Worm (Caenorhabditis elegans): Measurements from ENCODE around the gene srx-19.
A peak's percentile ranks its signal among the peaks of the same experiment; 100 is the strongest.

Gene srx-19

DNA sequence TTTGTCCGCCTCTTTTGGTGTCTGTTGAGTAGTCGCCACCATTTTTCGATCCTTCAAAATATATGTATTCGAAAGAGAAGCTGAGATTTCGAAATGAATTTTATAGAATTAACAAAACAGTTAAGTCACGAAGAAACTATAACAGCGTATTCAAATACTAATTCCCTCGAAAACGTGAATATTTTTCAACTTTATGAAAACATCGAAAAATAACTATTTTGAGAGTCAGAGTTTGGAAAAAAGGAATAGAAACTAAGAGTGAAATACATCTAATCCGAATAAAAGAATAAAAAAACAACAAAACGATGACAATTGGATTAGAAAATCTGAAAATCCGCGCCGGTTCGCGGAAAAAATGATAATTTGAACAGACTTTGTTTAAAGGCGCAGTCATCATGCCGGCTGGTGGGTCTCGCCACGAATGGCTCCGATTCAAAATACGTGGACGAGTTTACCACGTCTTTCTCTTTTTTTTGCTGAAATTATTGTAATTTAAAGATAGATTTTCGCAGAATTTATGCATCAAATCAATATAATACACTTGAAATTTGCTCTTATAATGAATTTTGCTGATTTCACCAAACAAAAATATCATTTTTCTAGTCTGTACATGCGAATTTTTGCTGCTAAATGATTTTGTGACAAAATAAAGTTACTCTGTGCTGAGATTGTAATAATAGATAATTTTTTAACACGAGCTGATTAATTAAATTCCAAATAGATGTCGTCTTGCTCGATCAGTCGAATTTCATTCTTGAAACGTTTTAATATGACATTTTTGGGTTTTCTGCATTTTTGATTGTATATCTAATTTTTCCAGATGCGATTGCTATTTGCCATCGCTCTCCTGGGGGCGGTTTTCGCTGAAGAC lies 37.0 kb downstream of the srx-19 start, which contains the start of the genes rpn-1 and ribo-1:
TSS of gene rpn-1 (minus strand) at position 51 of the 871 bp plus-strand sequence.
TSS of gene ribo-1 (plus strand) at position 821 of the 871 bp plus-strand sequence.
- TF ChIP-seq dmd-4 (tag; optimal IDR thresholded peaks at IDR 0.05; ENCODE audit: borderline replicate concordance) (no peak), tbx-2 (tag; optimal IDR thresholded peaks at IDR 0.05) (no peak), ceh-2 (tag; optimal IDR thresholded peaks at IDR 0.05) (no peak), T23F11.4 (GFP tag; optimal IDR thresholded peaks at IDR 0.05) (no peak), elt-4 (tag; optimal IDR thresholded peaks at IDR 0.05) (no peak), tbx-7 (tag; optimal IDR thresholded peaks at IDR 0.05) (no peak), madf-2 (tag; optimal IDR thresholded peaks at IDR 0.05) (no peak)

DNA sequence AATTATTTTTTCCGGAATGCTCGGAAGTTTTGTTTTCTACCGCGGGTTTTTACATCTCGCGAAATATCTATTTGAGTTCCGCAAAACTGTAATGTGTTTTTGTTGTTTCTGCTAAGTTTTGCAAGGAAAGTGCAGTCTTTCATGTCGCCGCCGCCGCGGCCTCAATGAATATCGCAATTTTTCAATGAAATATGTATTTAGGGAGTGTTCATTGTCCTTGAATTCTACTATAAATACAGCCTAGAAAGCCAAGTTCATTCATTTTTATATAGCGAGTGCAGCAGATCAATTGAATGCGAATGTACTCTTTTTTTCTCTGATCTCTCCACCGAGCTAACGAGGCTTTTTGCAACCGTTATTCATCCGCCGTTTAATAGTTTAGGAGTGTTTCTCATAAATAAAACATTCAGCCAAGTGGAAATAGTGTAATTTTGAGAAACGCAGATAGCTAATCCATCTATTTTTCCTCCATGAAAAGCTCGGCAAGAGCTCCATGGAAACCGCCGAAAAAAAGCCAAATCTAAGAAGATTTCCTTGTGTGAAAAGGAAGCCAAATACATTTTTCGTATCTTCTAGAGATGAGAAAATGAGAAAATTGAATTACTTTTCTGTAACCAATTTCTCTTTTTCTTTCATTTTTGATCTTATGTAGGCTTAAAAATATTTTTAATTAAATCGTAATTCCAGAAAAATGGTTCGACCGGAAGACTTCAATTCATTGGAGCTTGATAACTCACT lies 40.0 kb downstream of the srx-19 start, which contains the start of gene T22D1.3:
TSS of gene T22D1.3 (plus strand) at position 688 of the 738 bp plus-strand sequence.
- peak; percentile 28 for TF ChIP-seq ama-1 (optimal IDR thresholded peaks at IDR 0.05)
- no peak for TF ChIP-seq tbx-7 (tag; optimal IDR thresholded peaks at IDR 0.05)
- no peak for TF ChIP-seq dmd-4 (tag; optimal IDR thresholded peaks at IDR 0.05; ENCODE audit: borderline replicate concordance)

ce11 chrIV:6916831-6917230 lies 43.8 kb downstream of the srx-19 start:
- TF ChIP-seq pax-1 (tag; optimal IDR thresholded peaks at IDR 0.05) (no peak), hlh-6 (tag; optimal IDR thresholded peaks at IDR 0.05) (no peak), F13H6.1 (tag; optimal IDR thresholded peaks at IDR 0.05) (no peak), dmd-4 (tag; optimal IDR thresholded peaks at IDR 0.05; ENCODE audit: borderline replicate concordance) (no peak), T23F11.4 (GFP tag; optimal IDR thresholded peaks at IDR 0.05) (no peak), unc-42 (tag; optimal IDR thresholded peaks at IDR 0.05) (no peak), zip-5 (tag; optimal IDR thresholded peaks at IDR 0.05) (no peak), npax-4 (tag; optimal IDR thresholded peaks at IDR 0.05) (no peak), pag-3 (tag; optimal IDR thresholded peaks at IDR 0.05; ENCODE audit: borderline replicate concordance) (no peak)

- TF ChIP-seq ceh-14 (tag; optimal IDR thresholded peaks at IDR 0.05): no peak
- TF ChIP-seq ceh-34 (tag; optimal IDR thresholded peaks at IDR 0.05): peak; percentile 38
- peak; percentile 48 for TF ChIP-seq hlh-30 (tag; optimal IDR thresholded peaks at IDR 0.05; ENCODE audit: insufficient read depth)
- TF ChIP-seq sdc-2 (tag; optimal IDR thresholded peaks at IDR 0.05): no peak
- TF ChIP-seq ref-2 (tag; optimal IDR thresholded peaks at IDR 0.05): no peak
- TF ChIP-seq ceh-31 (tag; optimal IDR thresholded peaks at IDR 0.05): peak; percentile 48
- TF ChIP-seq ttx-3 (tag; optimal IDR thresholded peaks at IDR 0.05): peak; percentile 2
- no peak for TF ChIP-seq syd-9 (tag; optimal IDR thresholded peaks at IDR 0.05)
- peak; percentile 77 for TF ChIP-seq unc-42 (tag; optimal IDR thresholded peaks at IDR 0.05)
- TF ChIP-seq nfya-1 (tag; optimal IDR thresholded peaks at IDR 0.05): peak; percentile 62
- TF ChIP-seq ceh-18 (tag; optimal IDR thresholded peaks at IDR 0.05): peak; percentile 12
- TF ChIP-seq ceh-2 (tag; optimal IDR thresholded peaks at IDR 0.05): no peak
Observed at ce11 chrIV:6919318-6919717, 46.3 kb downstream of the srx-19 start, which contains the start of gene ruvb-2. Gene ruvb-2, minus strand, starts transcription at chrIV:6919406.

ce11 chrIV:6920063-6920462 lies 47.0 kb downstream of the srx-19 start, which contains the start of gene T22D1.18:
Gene T22D1.18, minus strand, starts transcription at chrIV:6920163.
- TF ChIP-seq ahr-1 (tag; optimal IDR thresholded peaks at IDR 0.05): no peak
- no peak for TF ChIP-seq lin-11 (tag; optimal IDR thresholded peaks at IDR 0.05)
- no peak for TF ChIP-seq npax-4 (tag; optimal IDR thresholded peaks at IDR 0.05)
- no peak for TF ChIP-seq ceh-31 (tag; optimal IDR thresholded peaks at IDR 0.05)
- TF ChIP-seq tbx-2 (tag; optimal IDR thresholded peaks at IDR 0.05): no peak
- no peak for TF ChIP-seq che-1 (tag; optimal IDR thresholded peaks at IDR 0.05)
- no peak for TF ChIP-seq hlh-30 (tag; optimal IDR thresholded peaks at IDR 0.05; ENCODE audit: insufficient read depth)

DNA sequence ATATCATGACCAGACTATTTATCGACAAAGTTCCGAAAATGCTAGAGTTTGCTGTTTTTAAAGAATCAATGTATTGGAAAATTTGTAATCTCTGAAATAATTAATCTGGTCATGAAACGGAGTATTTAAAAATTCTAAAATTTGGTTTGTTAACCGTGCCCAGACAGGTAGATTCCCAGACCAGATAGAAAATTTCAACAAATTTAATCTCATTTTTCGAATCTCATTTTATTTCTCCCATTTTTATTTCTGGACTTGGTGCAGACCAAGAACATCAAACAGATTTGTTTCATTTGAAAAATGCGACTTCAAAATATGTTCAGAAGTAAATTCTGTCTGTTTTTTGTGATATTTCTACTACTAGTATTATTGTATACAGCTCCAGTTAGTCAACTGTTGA lies 50.0 kb downstream of the srx-19 start, which contains the start of gene T22D1.1:
TSS of gene T22D1.1 (plus strand) at position 301 of the 400 bp plus-strand sequence.
- TF ChIP-seq C38D4.7 (GFP tag; optimal IDR thresholded peaks at IDR 0.05): no peak
- no peak for TF ChIP-seq hlh-6 (tag; optimal IDR thresholded peaks at IDR 0.05)
- TF ChIP-seq mec-3 (tag; optimal IDR thresholded peaks at IDR 0.05; ENCODE audit: borderline replicate concordance): no peak
- TF ChIP-seq sox-2 (GFP tag; IDR thresholded peaks at IDR 0.05): no peak
- no peak for TF ChIP-seq nhr-11 (tag; optimal IDR thresholded peaks at IDR 0.05)
- no peak for TF ChIP-seq ztf-16 (tag; optimal IDR thresholded peaks at IDR 0.05)
- no peak for TF ChIP-seq zip-5 (tag; optimal IDR thresholded peaks at IDR 0.05)
- TF ChIP-seq fax-1 (tag; optimal IDR thresholded peaks at IDR 0.05): no peak
- no peak for TF ChIP-seq madf-2 (tag; optimal IDR thresholded peaks at IDR 0.05)
- no peak for TF ChIP-seq ceh-2 (tag; optimal IDR thresholded peaks at IDR 0.05)
- no peak for TF ChIP-seq nfya-1 (tag; optimal IDR thresholded peaks at IDR 0.05)
- no peak for TF ChIP-seq ceh-6 (GFP tag; optimal IDR thresholded peaks at IDR 0.05)
- TF ChIP-seq pha-2 (tag; optimal IDR thresholded peaks at IDR 0.05): no peak
- no peak for TF ChIP-seq ceh-30 (tag; optimal IDR thresholded peaks at IDR 0.05)
- TF ChIP-seq unc-3 (GFP tag; conservative IDR thresholded peaks at IDR 0.05): no peak
- TF ChIP-seq unc-3 (tag; optimal IDR thresholded peaks at IDR 0.05): no peak
- no peak for TF ChIP-seq ref-2 (tag; optimal IDR thresholded peaks at IDR 0.05)
